Worm (Caenorhabditis elegans) whole organism, late embryonic: ENCODE results near the gene Y73B6BL.270.
"Not testable (repeated sequence)": the region's sequence is repeated elsewhere in the genome, so short reads cannot be mapped to it uniquely, and the experiment has no call there.

Experiments used
- C08G9.2 ChIP-seq: sonication (generic microtip); optimal IDR thresholded peaks from 2 replicates; lab custom pipeline; 2016; ENCODE audit warnings: mild to moderate bottlenecking, missing genetic modification characterization, moderate library complexity, missing compliant biosample characterization
- F13H6.1 ChIP-seq: sonication (generic microtip); optimal IDR thresholded peaks from 2 replicates; lab custom pipeline; 2016; ENCODE audit warnings: missing genetic modification characterization, missing compliant biosample characterization
- K02D7.2 ChIP-seq: sonication (generic microtip); optimal IDR thresholded peaks from 2 replicates; lab custom pipeline; 2017; ENCODE audit warnings: mild to moderate bottlenecking, missing genetic modification characterization, missing compliant biosample characterization
- K09A11.1 ChIP-seq: sonication (generic microtip); optimal IDR thresholded peaks from 2 replicates; lab custom pipeline; 2017; ENCODE audit warnings: antibody characterized with exemption, mild to moderate bottlenecking, missing genetic modification characterization, missing compliant biosample characterization; ENCODE audit not compliant: insufficient read depth
- T23F11.4 ChIP-seq: fragments of 200-800 bp; sonication (Bioruptor generic); optimal IDR thresholded peaks from 2 replicates; lab custom pipeline; 2018; ENCODE audit warnings: mild to moderate bottlenecking, missing genetic modification characterization, missing compliant biosample characterization
- ahr-1 ChIP-seq: sonication (generic microtip); optimal IDR thresholded peaks from 2 replicates; lab custom pipeline; 2016; ENCODE audit warnings: missing genetic modification characterization, missing compliant biosample characterization
- ama-1 ChIP-seq: fragments of 150-350 bp; optimal IDR thresholded peaks from 2 replicates; lab custom pipeline; 2014
- ceh-18 ChIP-seq: sonication (generic microtip); optimal IDR thresholded peaks from 2 replicates; lab custom pipeline; 2016; ENCODE audit warnings: missing genetic modification characterization, missing compliant biosample characterization
- ceh-19 ChIP-seq: fragments of 200-800 bp; sonication (Bioruptor generic); optimal IDR thresholded peaks from 2 replicates; lab custom pipeline; 2018; ENCODE audit warnings: mild to moderate bottlenecking, missing genetic modification characterization, missing compliant biosample characterization
- ceh-2 ChIP-seq: sonication (generic microtip); optimal IDR thresholded peaks from 2 replicates; lab custom pipeline; 2016; ENCODE audit warnings: missing genotype, missing genetic modification characterization, missing compliant biosample characterization
- ceh-24 ChIP-seq: sonication (generic microtip); optimal IDR thresholded peaks from 2 replicates; lab custom pipeline; 2016; ENCODE audit warnings: mild to moderate bottlenecking, missing genetic modification characterization, missing compliant biosample characterization
- ceh-30 ChIP-seq: fragments of 150-350 bp; optimal IDR thresholded peaks from 2 replicates; lab custom pipeline; 2014; ENCODE audit warnings: missing biosample characterization, missing genetic modification characterization
- ceh-31 ChIP-seq: sonication (generic microtip); optimal IDR thresholded peaks from 2 replicates; lab custom pipeline; 2016; ENCODE audit warnings: missing genetic modification characterization, missing compliant biosample characterization
- ceh-48 ChIP-seq: sonication (generic microtip); optimal IDR thresholded peaks from 2 replicates; lab custom pipeline; 2016; ENCODE audit warnings: missing genetic modification characterization, inconsistent platforms, missing compliant biosample characterization
- ceh-6 ChIP-seq: fragments of 200-800 bp; sonication (Bioruptor generic); optimal IDR thresholded peaks from 2 replicates; lab custom pipeline; 2018; ENCODE audit warnings: mild to moderate bottlenecking, missing genetic modification characterization, missing compliant biosample characterization
- dmd-4 ChIP-seq: sonication (generic microtip); optimal IDR thresholded peaks from 2 replicates; lab custom pipeline; 2016; ENCODE audit warnings: borderline replicate concordance, missing genetic modification characterization, missing compliant biosample characterization
- elt-2 ChIP-seq: sonication (generic microtip); optimal IDR thresholded peaks from 2 replicates; lab custom pipeline; 2016; ENCODE audit warnings: missing genetic modification reagents, missing genetic modification characterization, missing compliant biosample characterization
- ets-4 ChIP-seq: sonication (generic microtip); optimal IDR thresholded peaks from 2 replicates; lab custom pipeline; 2016; ENCODE audit warnings: missing genetic modification characterization, missing compliant biosample characterization
- eyg-1 ChIP-seq: sonication (generic microtip); optimal IDR thresholded peaks from 2 replicates; lab custom pipeline; 2016; ENCODE audit warnings: missing genotype, missing genetic modification characterization, missing compliant biosample characterization
- fax-1 ChIP-seq: sonication (generic microtip); optimal IDR thresholded peaks from 2 replicates; lab custom pipeline; 2016; ENCODE audit warnings: missing genotype, missing genetic modification characterization, missing compliant biosample characterization
- fkh-6 ChIP-seq: sonication (generic microtip); optimal IDR thresholded peaks from 2 replicates; lab custom pipeline; 2016; ENCODE audit warnings: missing genetic modification characterization, missing compliant biosample characterization
- hlh-15 ChIP-seq: sonication (generic microtip); optimal IDR thresholded peaks from 2 replicates; lab custom pipeline; 2016; ENCODE audit warnings: missing genetic modification characterization, missing compliant biosample characterization
- hlh-30 ChIP-seq: sonication (generic microtip); optimal IDR thresholded peaks from 2 replicates; lab custom pipeline; 2017; ENCODE audit warnings: antibody characterized with exemption, missing genetic modification characterization, missing compliant biosample characterization; ENCODE audit not compliant: insufficient read depth
- hlh-6 ChIP-seq: sonication (generic microtip); optimal IDR thresholded peaks from 2 replicates; lab custom pipeline; 2016; ENCODE audit warnings: missing genotype, missing genetic modification characterization, missing compliant biosample characterization
- lin-11 ChIP-seq: fragments of 200-800 bp; sonication (Bioruptor generic); optimal IDR thresholded peaks from 2 replicates; lab custom pipeline; 2018; ENCODE audit warnings: mild to moderate bottlenecking, missing genetic modification characterization, missing compliant biosample characterization
- madf-2 ChIP-seq: sonication (generic microtip); optimal IDR thresholded peaks from 2 replicates; lab custom pipeline; 2017; ENCODE audit warnings: missing genetic modification characterization, missing compliant biosample characterization
- mec-3 ChIP-seq: sonication (generic microtip); optimal IDR thresholded peaks from 2 replicates; lab custom pipeline; 2016; ENCODE audit warnings: borderline replicate concordance, missing genetic modification characterization, missing compliant biosample characterization
- nhr-11 ChIP-seq: fragments of 150-350 bp; optimal IDR thresholded peaks from 2 replicates; lab custom pipeline; 2014; ENCODE audit warnings: missing biosample characterization, missing genetic modification characterization
- nhr-232 ChIP-seq: sonication (generic microtip); optimal IDR thresholded peaks from 2 replicates; lab custom pipeline; 2016; ENCODE audit warnings: missing genetic modification characterization, missing compliant biosample characterization
- npax-4 ChIP-seq: sonication (generic microtip); optimal IDR thresholded peaks from 2 replicates; lab custom pipeline; 2016; ENCODE audit warnings: missing genetic modification characterization, missing compliant biosample characterization
- odd-2 ChIP-seq: sonication (generic microtip); optimal IDR thresholded peaks from 2 replicates; lab custom pipeline; 2017; ENCODE audit warnings: antibody characterized with exemption, mild to moderate bottlenecking, missing genetic modification characterization, missing compliant biosample characterization
- pag-3 ChIP-seq: sonication (generic microtip); optimal IDR thresholded peaks from 2 replicates; lab custom pipeline; 2016; ENCODE audit warnings: missing compliant biosample characterization, missing genetic modification characterization, borderline replicate concordance
- pax-1 ChIP-seq: fragments of 150-350 bp; optimal IDR thresholded peaks from 2 replicates; lab custom pipeline; 2014; ENCODE audit warnings: missing biosample characterization, missing genetic modification characterization
- pha-2 ChIP-seq: sonication (generic microtip); optimal IDR thresholded peaks from 2 replicates; lab custom pipeline; 2017; ENCODE audit warnings: mild to moderate bottlenecking, missing genetic modification characterization, missing compliant biosample characterization
- pha-4 ChIP-seq: fragments of 150-350 bp; optimal IDR thresholded peaks from 2 replicates; lab custom pipeline; 2018; ENCODE audit warnings: missing biosample characterization, missing genetic modification reagents, missing genetic modification characterization
- pqm-1 ChIP-seq: sonication (generic microtip); optimal IDR thresholded peaks from 2 replicates; lab custom pipeline; 2016; ENCODE audit warnings: missing genetic modification characterization, missing compliant biosample characterization
- ref-2 ChIP-seq: sonication (generic microtip); optimal IDR thresholded peaks from 2 replicates; lab custom pipeline; 2016; ENCODE audit warnings: missing genetic modification characterization, missing compliant biosample characterization
- rnt-1 ChIP-seq: sonication (generic microtip); optimal IDR thresholded peaks from 2 replicates; lab custom pipeline; 2016; ENCODE audit warnings: missing genetic modification characterization, missing compliant biosample characterization
- sox-4 ChIP-seq: sonication (generic microtip); optimal IDR thresholded peaks from 2 replicates; lab custom pipeline; 2017; ENCODE audit warnings: mild to moderate bottlenecking, missing genetic modification characterization, inconsistent platforms, missing compliant biosample characterization
- syd-9 ChIP-seq: sonication (generic microtip); optimal IDR thresholded peaks from 2 replicates; lab custom pipeline; 2016; ENCODE audit warnings: mild to moderate bottlenecking, missing genetic modification characterization, moderate library complexity, missing compliant biosample characterization
- tbx-2 ChIP-seq: sonication (generic microtip); optimal IDR thresholded peaks from 2 replicates; lab custom pipeline; 2016; ENCODE audit warnings: missing genetic modification characterization, missing compliant biosample characterization
- tbx-7 ChIP-seq: sonication (generic microtip); optimal IDR thresholded peaks from 2 replicates; lab custom pipeline; 2016; ENCODE audit warnings: missing genotype, missing genetic modification characterization, missing compliant biosample characterization
- unc-3 ChIP-seq, 2 experiments: fragments of 200-800 bp in 1 of 2; sonication (Bioruptor generic) in 1 of 2; sonication (generic microtip) in 1 of 2; conservative IDR thresholded peaks in 1 of 2; optimal IDR thresholded peaks in 1 of 2; 2 replicates each; pipeline versions ENCODE4 v1.3.6 to Lab custom; 2016 to 2022; ENCODE audit warnings: missing compliant biosample characterization in 2 of 2, missing genetic modification characterization in 2 of 2, missing genetic modification reagents in 1 of 2
- unc-42 ChIP-seq: sonication (generic microtip); optimal IDR thresholded peaks from 2 replicates; lab custom pipeline; 2016; ENCODE audit warnings: missing genotype, missing genetic modification characterization, missing compliant biosample characterization
- unc-55 ChIP-seq: sonication (generic microtip); optimal IDR thresholded peaks from 2 replicates; lab custom pipeline; 2017; ENCODE audit warnings: missing biosample characterization, missing genetic modification reagents, missing genetic modification characterization
- unc-86 ChIP-seq: sonication (generic microtip); optimal IDR thresholded peaks from 2 replicates; lab custom pipeline; 2016; ENCODE audit warnings: missing genetic modification characterization, missing compliant biosample characterization
- zip-5 ChIP-seq: sonication (generic microtip); optimal IDR thresholded peaks from 2 replicates; lab custom pipeline; 2016; ENCODE audit warnings: missing genetic modification characterization, missing compliant biosample characterization
- ztf-16 ChIP-seq: sonication (generic microtip); optimal IDR thresholded peaks from 2 replicates; lab custom pipeline; 2017; ENCODE audit warnings: missing genetic modification characterization, missing compliant biosample characterization

Y73B6BL.270 gene

ce11 chrIV:6365045-6365444 lies at the start of gene Y73B6BL.270:
TSS of gene Y73B6BL.270 (plus strand) at chrIV:6365345.
- TF ChIP-seq ceh-48 (tag; lab: Kevin White, UChicago) (no peak), ama-1 (no peak), ceh-19 (no peak), unc-86 (no peak), fax-1 (tag; lab: Kevin White, UChicago) (no peak), tbx-7 (tag; lab: Kevin White, UChicago) (no peak), ceh-18 (no peak), zip-5 (tag; lab: Kevin White, UChicago) (no peak), K02D7.2 (no peak), eyg-1 (tag; lab: Kevin White, UChicago) (no peak), unc-42 (no peak), hlh-30 (tag; lab: Kevin White, UChicago) (no peak), syd-9 (tag; lab: Kevin White, UChicago) (no peak), nhr-232 (tag; lab: Kevin White, UChicago) (no peak), pax-1 (no peak)
- TF ChIP-seq, all 69 proteins: peak for 0

- not testable (repeated sequence) for TF ChIP-seq ama-1; ceh-24 (tag; lab: Kevin White, UChicago); ahr-1 (tag; lab: Kevin White, UChicago)
- TF ChIP-seq, all 69 proteins: peak for 0; not testable (repeated sequence) for 69
These were observed 47.8 kb upstream of the Y73B6BL.270 start, which contains the start of gene Y73B6BL.12 for ce11 chrIV:6317357-6317756. TSS of gene Y73B6BL.12 (minus strand) at chrIV:6317457.

ce11 chrIV:6321667-6322066 lies 43.5 kb upstream of the Y73B6BL.270 start, which contains the start of gene Y73B6BL.29:
TSS of gene Y73B6BL.29 (plus strand) at chrIV:6321929.
- TF ChIP-seq ztf-16 (tag; lab: Kevin White, UChicago) = peak; percentile 17
- peak; percentile 92 for TF ChIP-seq ceh-2 (tag; lab: Kevin White, UChicago)
- no peak for TF ChIP-seq T23F11.4 (GFP tag; lab: Kevin White, UChicago)
- TF ChIP-seq hlh-30 (tag; lab: Kevin White, UChicago) = no peak
- TF ChIP-seq K09A11.1 (tag; lab: Kevin White, UChicago) = no peak
- no peak for TF ChIP-seq unc-3 (GFP tag; conservative IDR thresholded peaks at IDR 0.05; lab: Robert Waterston, UW)
- TF ChIP-seq unc-3 (tag; optimal IDR thresholded peaks at IDR 0.05; lab: Kevin White, UChicago) = peak; percentile 27
- TF ChIP-seq mec-3 (tag; lab: Kevin White, UChicago) = peak; percentile 73
- no peak for TF ChIP-seq ceh-6 (GFP tag; lab: Kevin White, UChicago)
- no peak for TF ChIP-seq sox-4 (tag; lab: Kevin White, UChicago)
- TF ChIP-seq fax-1 (tag; lab: Kevin White, UChicago) = peak; percentile 75
- TF ChIP-seq unc-42 = peak; percentile 82
- no peak for TF ChIP-seq hlh-6
- TF ChIP-seq F13H6.1 = peak; percentile 46
- peak; percentile 93 for TF ChIP-seq C08G9.2 (tag; lab: Kevin White, UChicago)
- peak; percentile 6 for TF ChIP-seq unc-55 (GFP tag; lab: Kevin White, UChicago)
- TF ChIP-seq ama-1 = no peak
- TF ChIP-seq madf-2 (tag; lab: Kevin White, UChicago) = no peak
- no peak for TF ChIP-seq ceh-30
- no peak for TF ChIP-seq nhr-11 (tag; lab: Kevin White, UChicago)
- TF ChIP-seq ceh-48 (tag; lab: Kevin White, UChicago) = no peak
- no peak for TF ChIP-seq dmd-4 (tag; lab: Kevin White, UChicago)
- TF ChIP-seq fkh-6 (tag; lab: Kevin White, UChicago) = no peak
- TF ChIP-seq ets-4 (tag; lab: Kevin White, UChicago) = peak; percentile 96
- peak; percentile 86 for TF ChIP-seq tbx-7 (tag; lab: Kevin White, UChicago)
- TF ChIP-seq elt-2 (tag; lab: Kevin White, UChicago) = peak; percentile 58
- no peak for TF ChIP-seq eyg-1 (tag; lab: Kevin White, UChicago)
- peak; percentile 87 for TF ChIP-seq tbx-2 (tag; lab: Kevin White, UChicago)
- no peak for TF ChIP-seq pha-4 (tag; lab: Kevin White, UChicago)
- peak; percentile 40 for TF ChIP-seq pha-2 (tag; lab: Kevin White, UChicago)
- peak; percentile 91 for TF ChIP-seq ceh-31 (tag; lab: Kevin White, UChicago)
- TF ChIP-seq ref-2 (tag; lab: Kevin White, UChicago) = peak; percentile 90
- no peak for TF ChIP-seq odd-2 (tag; lab: Kevin White, UChicago)
- TF ChIP-seq rnt-1 = peak; percentile 59
- TF ChIP-seq hlh-15 (tag; lab: Kevin White, UChicago) = no peak
- TF ChIP-seq pag-3 (tag; lab: Kevin White, UChicago) = no peak
- TF ChIP-seq nhr-232 (tag; lab: Kevin White, UChicago) = no peak
- TF ChIP-seq pqm-1 (tag; lab: Kevin White, UChicago) = peak; percentile 69
- no peak for TF ChIP-seq npax-4 (tag; lab: Kevin White, UChicago)
- no peak for TF ChIP-seq lin-11 (tag; lab: Kevin White, UChicago)
